Fruit fly (Drosophila melanogaster): ENCODE measurements around the gene Dysb.
A peak's percentile ranks its signal among the peaks of the same experiment; 100 is the strongest.

DNA sequence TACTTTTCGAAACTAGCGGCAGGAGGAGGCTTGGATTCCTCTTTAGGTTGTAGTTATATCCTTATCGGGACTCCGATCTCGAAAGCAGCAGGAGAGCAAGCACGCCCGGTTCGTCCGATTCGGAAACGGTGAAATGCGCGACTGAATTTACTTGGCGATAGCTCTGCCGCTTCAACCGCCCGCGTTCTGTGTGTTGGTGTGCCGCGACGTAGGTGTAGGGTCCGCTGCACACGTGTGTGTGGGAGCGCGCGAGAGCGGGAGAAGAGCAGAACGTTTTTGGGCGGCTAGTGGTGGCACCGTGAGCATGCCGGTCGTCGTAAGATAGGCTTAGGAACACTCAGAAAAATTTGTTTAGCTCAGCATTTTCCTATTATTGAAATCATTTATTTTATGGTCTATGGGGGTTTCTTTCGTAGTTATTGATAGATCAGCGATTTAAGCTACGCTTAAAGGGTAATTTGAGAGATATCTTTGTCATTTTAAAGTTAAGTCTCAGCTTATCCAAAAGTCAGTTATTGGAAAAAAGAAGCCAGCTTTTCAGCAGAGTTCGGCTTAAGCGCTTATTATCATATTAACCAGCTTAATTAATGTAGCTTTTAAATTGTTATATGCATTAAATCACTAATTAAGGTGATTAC lies 27.1 kb upstream of the Dysb start:
- TF ChIP-seq fru (optimal IDR thresholded peaks at IDR 0.05) (no peak), HLHmδ (GFP tag; optimal IDR thresholded peaks at IDR 0.05) (peak; percentile 83), CG31388 (GFP tag; optimal IDR thresholded peaks at IDR 0.05) (no peak), CG16779 (GFP tag; IDR thresholded peaks at IDR 0.05) (no peak), Dbx (GFP tag; IDR thresholded peaks at IDR 0.05) (no peak), Spps (tag; optimal IDR thresholded peaks at IDR 0.05) (no peak), dmrt11E (tag; optimal IDR thresholded peaks at IDR 0.05) (peak; percentile 25), HmgZ (tag; optimal IDR thresholded peaks at IDR 0.05) (peak; percentile 17), Ada2b (GFP tag; IDR thresholded peaks at IDR 0.05) (no peak), ase (GFP tag; IDR thresholded peaks at IDR 0.05) (no peak)
